Worm (Caenorhabditis elegans) whole organism, early embryonic: Measurements from ENCODE around the gene F45G2.8.
A peak's percentile ranks its signal among the peaks of the same experiment; 100 is the strongest.

Experiments
- B0310.2 ChIP-seq: sonication (generic microtip); optimal IDR thresholded peaks from 2 replicates; lab custom pipeline; 2016; ENCODE audit warnings: mild to moderate bottlenecking, missing genetic modification characterization, missing compliant biosample characterization
- F13C5.2 ChIP-seq: sonication (generic microtip); optimal IDR thresholded peaks from 2 replicates; lab custom pipeline; 2017; ENCODE audit warnings: mild to moderate bottlenecking, missing genetic modification characterization, inconsistent platforms, missing compliant biosample characterization
- aly-1 ChIP-seq: sonication (generic microtip); optimal IDR thresholded peaks from 2 replicates; lab custom pipeline; 2016; ENCODE audit warnings: missing genetic modification characterization, missing compliant biosample characterization
- ama-1 ChIP-seq: fragments of 150-350 bp; optimal IDR thresholded peaks from 2 replicates; lab custom pipeline; 2014
- ceh-13 ChIP-seq: fragments of 200-800 bp; sonication (Bioruptor generic); optimal IDR thresholded peaks from 2 replicates; lab custom pipeline; 2018; ENCODE audit warnings: mild to moderate bottlenecking, missing genetic modification characterization, missing compliant biosample characterization
- ceh-36 ChIP-seq: sonication (generic microtip); optimal IDR thresholded peaks from 2 replicates; lab custom pipeline; 2016; ENCODE audit warnings: missing genetic modification characterization, inconsistent platforms, missing compliant biosample characterization
- ets-7 ChIP-seq: sonication (generic microtip); optimal IDR thresholded peaks from 2 replicates; lab custom pipeline; 2016; ENCODE audit warnings: missing genotype, missing genetic modification characterization, missing compliant biosample characterization
- flt-1 ChIP-seq: fragments of 200-800 bp; sonication (Bioruptor generic); IDR thresholded peaks from 2 replicates; pipeline ENCODE4 v1.3.6; 2022; ENCODE audit warnings: missing genetic modification characterization, missing compliant biosample characterization
- hmbx-1 ChIP-seq: sonication (generic microtip); optimal IDR thresholded peaks from 2 replicates; lab custom pipeline; 2016; ENCODE audit warnings: mild to moderate bottlenecking, missing genetic modification characterization, missing compliant biosample characterization
- hmg-4 ChIP-seq: fragments of 200-800 bp; sonication (Bioruptor generic); optimal IDR thresholded peaks from 2 replicates; lab custom pipeline; 2018; ENCODE audit warnings: mild to moderate bottlenecking, missing genetic modification characterization, missing compliant biosample characterization
- hnd-1 ChIP-seq: sonication (generic microtip); optimal IDR thresholded peaks from 2 replicates; lab custom pipeline; 2016; ENCODE audit warnings: missing genetic modification characterization, missing compliant biosample characterization
- pes-1 ChIP-seq: fragments of 200-800 bp; sonication (Bioruptor generic); IDR thresholded peaks from 2 replicates; pipeline ENCODE4 v1.3.6; 2022; ENCODE audit warnings: missing genetic modification reagents, missing genetic modification characterization, missing compliant biosample characterization
- scrt-1 ChIP-seq: fragments of 200-800 bp; sonication (Bioruptor generic); IDR thresholded peaks from 2 replicates; pipeline ENCODE4 v1.3.6; 2022; ENCODE audit warnings: missing genetic modification characterization, missing compliant biosample characterization
- sea-1 ChIP-seq: fragments of 200-800 bp; sonication (Bioruptor generic); conservative IDR thresholded peaks from 2 replicates; pipeline ENCODE4 v1.3.6; 2022; ENCODE audit warnings: missing genetic modification characterization, missing compliant biosample characterization
- tbx-11 ChIP-seq: fragments of 200-800 bp; sonication (Bioruptor generic); IDR thresholded peaks from 2 replicates; pipeline ENCODE4 v1.3.6; 2022; ENCODE audit warnings: missing genetic modification characterization, missing compliant biosample characterization
- tbx-37 ChIP-seq: fragments of 200-800 bp; sonication (Bioruptor generic); conservative IDR thresholded peaks from 2 replicates; pipeline ENCODE4 v1.3.6; 2022; ENCODE audit warnings: missing genetic modification reagents, missing genetic modification characterization, missing compliant biosample characterization
- tra-4 ChIP-seq: sonication (generic microtip); optimal IDR thresholded peaks from 2 replicates; lab custom pipeline; 2017; ENCODE audit warnings: missing genetic modification characterization, missing compliant biosample characterization

F45G2.8 gene

DNA sequence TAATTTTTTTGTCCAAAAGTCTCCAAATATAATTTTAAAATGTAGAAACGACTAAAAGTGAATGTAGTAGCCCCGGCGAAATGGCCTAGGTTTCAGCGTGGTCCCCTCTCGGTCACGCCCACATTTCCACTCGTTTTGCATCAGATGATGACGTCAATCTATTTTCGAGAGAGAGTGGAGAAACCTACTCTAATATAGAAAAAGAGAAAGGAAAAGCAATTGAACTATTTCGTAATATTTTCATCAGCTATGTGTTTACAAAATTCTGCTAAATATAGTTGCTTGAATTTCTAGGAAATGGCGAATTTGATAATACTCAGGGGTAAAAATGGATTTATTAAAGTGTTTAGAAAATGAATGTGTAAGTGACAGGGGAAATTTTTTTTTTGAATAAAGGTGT, 20.3 kb upstream of the F45G2.8 start:
- TF ChIP-seq tra-4 (tag; lab: Kevin White, UChicago) (no peak), ceh-36 (tag; lab: Kevin White, UChicago) (no peak), hnd-1 (no peak), B0310.2 (no peak)

- no peak for TF ChIP-seq tra-4 (tag; lab: Kevin White, UChicago)
- TF ChIP-seq tbx-11: no peak
- TF ChIP-seq B0310.2: no peak
- no peak for TF ChIP-seq ets-7 (tag; lab: Kevin White, UChicago)
- no peak for TF ChIP-seq scrt-1 (GFP tag; lab: Robert Waterston, UW)
- TF ChIP-seq hmg-4 (GFP tag; lab: Kevin White, UChicago): no peak
- no peak for TF ChIP-seq F13C5.2 (tag; lab: Kevin White, UChicago)
- TF ChIP-seq hnd-1: no peak
- TF ChIP-seq ama-1 (lab: Kevin White, UChicago): no peak
- no peak for TF ChIP-seq sea-1 (GFP tag; lab: Robert Waterston, UW)
- TF ChIP-seq ceh-36 (tag; lab: Kevin White, UChicago): no peak
- TF ChIP-seq ceh-13: no peak
- no peak for TF ChIP-seq flt-1
- TF ChIP-seq tbx-37: no peak
- no peak for TF ChIP-seq pes-1
- no peak for TF ChIP-seq hmbx-1 (tag; lab: Kevin White, UChicago)
- TF ChIP-seq aly-1 (tag; lab: Kevin White, UChicago): no peak
Observed at ce11 chrIII:13455207-13455606, 19.7 kb upstream of the F45G2.8 start, which contains the start of gene cua-1. Gene cua-1 (minus strand): TSS chrIII:13455307.

DNA sequence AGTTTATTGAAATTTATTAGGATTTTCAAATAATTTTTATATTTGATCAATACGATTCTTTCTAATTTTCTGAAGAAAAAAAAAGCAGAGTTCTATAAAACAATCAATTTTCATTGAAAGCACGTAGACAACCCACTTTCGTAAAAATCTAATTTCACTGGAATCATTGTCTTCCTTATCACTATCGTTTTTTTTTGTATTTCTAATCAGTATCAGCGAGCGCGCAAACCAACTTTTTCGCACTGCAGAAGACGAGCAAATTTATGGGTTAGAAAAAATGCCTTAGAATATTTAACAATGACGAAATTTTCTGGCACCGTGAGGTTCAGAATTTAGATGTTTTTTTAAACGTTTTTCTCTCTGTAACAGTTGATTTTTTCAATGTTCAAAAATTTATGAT, 17.4 kb upstream of the F45G2.8 start:
- TF ChIP-seq tbx-37 (no peak), ceh-36 (tag; lab: Kevin White, UChicago) (no peak), B0310.2 (no peak), ama-1 (lab: Kevin White, UChicago) (no peak), ceh-13 (no peak), scrt-1 (GFP tag; lab: Robert Waterston, UW) (no peak), flt-1 (no peak), sea-1 (GFP tag; lab: Robert Waterston, UW) (no peak), F13C5.2 (tag; lab: Kevin White, UChicago) (no peak), aly-1 (tag; lab: Kevin White, UChicago) (no peak), tbx-11 (no peak), ets-7 (tag; lab: Kevin White, UChicago) (no peak), tra-4 (tag; lab: Kevin White, UChicago) (no peak)

DNA sequence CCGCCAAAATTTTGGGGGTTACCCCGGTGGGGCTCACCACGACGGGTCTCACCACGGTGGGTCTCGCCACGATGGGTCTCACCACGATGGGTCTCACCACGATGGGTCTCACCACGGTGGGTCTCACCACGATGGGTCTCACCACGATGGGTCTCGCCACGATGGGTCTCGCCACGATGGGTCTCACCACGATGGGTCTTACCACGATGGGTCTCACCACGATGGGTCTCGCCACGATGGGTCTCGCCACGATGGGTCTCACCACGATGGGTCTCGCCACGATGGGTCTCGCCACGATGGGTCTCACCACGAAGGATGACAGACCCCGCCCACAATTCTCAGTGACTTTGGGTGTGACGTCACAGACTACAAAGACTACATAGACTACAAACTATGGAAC, 12.8 kb upstream of the F45G2.8 start:
- TF ChIP-seq tbx-37: 0 out of 2 replicates have a peak, but pooled peaks have one; percentile 32

DNA sequence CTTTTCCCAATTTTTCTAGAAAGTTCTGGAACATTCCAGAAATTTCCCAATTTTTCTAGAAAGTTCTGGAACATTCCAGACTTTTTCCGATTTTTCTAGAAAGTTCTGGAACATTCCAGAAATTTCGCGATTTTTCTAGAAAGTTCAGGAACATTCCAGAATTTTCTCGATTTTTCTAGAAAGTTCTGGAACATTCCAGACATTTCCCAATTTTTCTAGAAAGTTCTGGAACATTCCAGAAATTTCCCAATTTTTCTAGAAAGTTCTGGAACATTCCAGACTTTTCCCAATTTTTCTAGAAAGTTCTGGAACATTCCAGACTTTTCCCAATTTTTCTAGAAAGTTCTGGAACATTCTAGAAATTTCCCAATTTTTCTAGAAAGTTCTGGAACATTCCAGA, 12.0 kb upstream of the F45G2.8 start:
- peak; percentile 39; the same call in 1 of the 2 replicates for TF ChIP-seq pes-1
- TF ChIP-seq tbx-11: peak; percentile 25; the same call in 1 of the 2 replicates

DNA sequence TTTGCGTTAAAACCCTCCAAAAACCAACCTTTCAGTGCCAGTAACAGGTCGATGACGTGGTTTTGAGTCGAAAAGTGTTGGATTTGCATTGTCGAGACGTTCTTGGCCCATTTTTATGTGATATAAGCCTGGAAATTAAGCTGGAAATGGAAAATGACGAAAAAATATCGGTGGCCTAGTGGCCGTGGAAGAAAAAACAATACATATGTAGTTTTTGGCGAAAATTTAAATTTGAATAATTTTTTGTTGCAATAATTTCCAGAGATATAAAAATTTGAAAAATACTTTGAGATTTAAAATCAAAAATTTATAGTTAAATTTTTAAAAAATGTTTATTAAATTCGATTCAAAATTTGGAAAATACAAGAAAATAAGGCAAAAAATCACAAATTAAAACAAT, 3.9 kb upstream of the F45G2.8 start, which contains the start of gene ciao-2B:
Gene ciao-2B (minus strand): TSS at position 130 of the 400 bp plus-strand sequence.
- TF ChIP-seq flt-1 (no peak), tbx-37 (peak; percentile 35; the same call in 1 of the 2 replicates)

ce11 chrIII:13436843-13437242, 1.4 kb upstream of the F45G2.8 start, which contains the start of gene F45G2.9:
Gene F45G2.9 (minus strand): TSS chrIII:13436943.
- TF ChIP-seq tra-4 (tag; lab: Kevin White, UChicago) (no peak), ceh-36 (tag; lab: Kevin White, UChicago) (no peak), ama-1 (lab: Kevin White, UChicago) (no peak), scrt-1 (GFP tag; lab: Robert Waterston, UW) (no peak), ets-7 (tag; lab: Kevin White, UChicago) (no peak), flt-1 (no peak), sea-1 (GFP tag; lab: Robert Waterston, UW) (no peak), pes-1 (no peak), aly-1 (tag; lab: Kevin White, UChicago) (no peak), hnd-1 (no peak), B0310.2 (no peak), tbx-11 (no peak), hmg-4 (GFP tag; lab: Kevin White, UChicago) (no peak), tbx-37 (no peak), F13C5.2 (tag; lab: Kevin White, UChicago) (no peak), hmbx-1 (tag; lab: Kevin White, UChicago) (no peak), ceh-13 (no peak)

- TF ChIP-seq F13C5.2 (tag; lab: Kevin White, UChicago) (no peak), pes-1 (no peak), ceh-36 (tag; lab: Kevin White, UChicago) (no peak), hnd-1 (no peak), scrt-1 (GFP tag; lab: Robert Waterston, UW) (no peak), flt-1 (no peak), B0310.2 (no peak), hmg-4 (GFP tag; lab: Kevin White, UChicago) (no peak), ama-1 (lab: Kevin White, UChicago) (no peak)
Observed at ce11 chrIII:13434404-13434803, 1.1 kb downstream of the F45G2.8 start, which contains the start of gene F45G2.7. Gene F45G2.7 (minus strand): TSS chrIII:13434504.

ce11 chrIII:13430162-13430561, 5.3 kb downstream of the F45G2.8 start, which contains the start of gene trf-1:
Gene trf-1 (plus strand): TSS chrIII:13430462.
- TF ChIP-seq pes-1 (no peak), tbx-11 (no peak), sea-1 (GFP tag; lab: Robert Waterston, UW) (no peak), tra-4 (tag; lab: Kevin White, UChicago) (no peak), hmg-4 (GFP tag; lab: Kevin White, UChicago) (no peak), B0310.2 (no peak), hmbx-1 (tag; lab: Kevin White, UChicago) (no peak), ets-7 (tag; lab: Kevin White, UChicago) (no peak), aly-1 (tag; lab: Kevin White, UChicago) (no peak), flt-1 (no peak), ceh-36 (tag; lab: Kevin White, UChicago) (no peak), ceh-13 (no peak), F13C5.2 (tag; lab: Kevin White, UChicago) (no peak), tbx-37 (no peak)
